Worm (Caenorhabditis elegans) whole organism, young adult: ENCODE results near the gene K09H11.9.

Experiments used
- B0336.3 ChIP-seq: fragments of 200-800 bp; sonication (Bioruptor generic); IDR thresholded peaks from 2 replicates; pipeline ENCODE4 v1.3.6; 2022; ENCODE audit warnings: missing genetic modification characterization, missing compliant biosample characterization
- D2030.7 ChIP-seq: fragments of 200-800 bp; sonication (Bioruptor generic); IDR thresholded peaks from 2 replicates; pipeline ENCODE4 v1.3.6; 2022; ENCODE audit warnings: missing genetic modification reagents, missing genetic modification characterization, missing compliant biosample characterization
- F22D6.2 ChIP-seq: sonication (generic microtip); optimal IDR thresholded peaks from 2 replicates; lab custom pipeline; 2016; ENCODE audit warnings: mild to moderate bottlenecking, missing genetic modification characterization, missing compliant biosample characterization
- F23B12.7 ChIP-seq: sonication (generic microtip); optimal IDR thresholded peaks from 2 replicates; lab custom pipeline; 2017; ENCODE audit warnings: missing genetic modification characterization, mild to moderate bottlenecking, missing compliant biosample characterization, antibody characterized with exemption, moderate library complexity; ENCODE audit not compliant: insufficient read depth
- F33H1.4 ChIP-seq: fragments of 200-800 bp; sonication (Bioruptor generic); IDR thresholded peaks from 2 replicates; pipeline ENCODE4 v1.3.6; 2022; ENCODE audit warnings: missing genetic modification reagents, missing genetic modification characterization, missing compliant biosample characterization
- F55B11.4 ChIP-seq: sonication (generic microtip); optimal IDR thresholded peaks from 2 replicates; lab custom pipeline; 2016; ENCODE audit warnings: missing compliant biosample characterization, missing genetic modification characterization, borderline replicate concordance; ENCODE audit not compliant: insufficient read depth
- K12H6.12 ChIP-seq: fragments of 200-800 bp; sonication (Bioruptor generic); optimal IDR thresholded peaks from 2 replicates; lab custom pipeline; 2018; ENCODE audit warnings: mild to moderate bottlenecking, missing genetic modification characterization, missing compliant biosample characterization
- T26A5.8 ChIP-seq: sonication (generic microtip); optimal IDR thresholded peaks from 2 replicates; lab custom pipeline; 2016; ENCODE audit warnings: missing genetic modification characterization, missing compliant biosample characterization
- Y53G8AR.9 ChIP-seq: fragments of 200-800 bp; sonication (Bioruptor generic); conservative IDR thresholded peaks from 2 replicates; pipeline ENCODE4 v1.3.6; 2022; ENCODE audit warnings: missing genetic modification reagents, missing genetic modification characterization, missing compliant biosample characterization
- Y56A3A.18 ChIP-seq: fragments of 200-800 bp; sonication (Bioruptor generic); IDR thresholded peaks from 2 replicates; pipeline ENCODE4 v1.3.6; 2022; ENCODE audit warnings: missing genetic modification reagents, missing genetic modification characterization, missing compliant biosample characterization
- Y79H2A.3 ChIP-seq: fragments of 200-800 bp; sonication (Bioruptor generic); conservative IDR thresholded peaks from 2 replicates; pipeline ENCODE4 v1.3.6; 2022; ENCODE audit warnings: missing genetic modification reagents, missing genetic modification characterization, missing compliant biosample characterization
- Y95B8A.8 ChIP-seq: fragments of 200-800 bp; sonication (Bioruptor generic); IDR thresholded peaks from 2 replicates; pipeline ENCODE4 v1.3.6; 2022; ENCODE audit warnings: missing genetic modification reagents, missing genetic modification characterization, missing compliant biosample characterization
- ZK185.1 ChIP-seq: sonication (generic microtip); optimal IDR thresholded peaks from 2 replicates; lab custom pipeline; 2016; ENCODE audit warnings: mild to moderate bottlenecking, missing genetic modification characterization, missing compliant biosample characterization; ENCODE audit not compliant: poor library complexity, severe bottlenecking
- attf-5 ChIP-seq: fragments of 200-800 bp; sonication (Bioruptor generic); optimal IDR thresholded peaks from 2 replicates; lab custom pipeline; 2018; ENCODE audit warnings: mild to moderate bottlenecking, missing genetic modification characterization, missing compliant biosample characterization
- cebp-1 ChIP-seq, 2 experiments: fragments of 200-800 bp in 1 of 2; sonication (Bioruptor generic) in 1 of 2; sonication (generic microtip) in 1 of 2; IDR thresholded peaks in 1 of 2; optimal IDR thresholded peaks in 1 of 2; 2 replicates each; pipeline versions ENCODE4 v1.3.6 to Lab custom; 2017 to 2022; ENCODE audit warnings: missing compliant biosample characterization in 2 of 2, missing genetic modification characterization in 2 of 2, mild to moderate bottlenecking in 1 of 2, missing genetic modification reagents in 1 of 2, moderate library complexity in 1 of 2
- ceh-100 ChIP-seq: fragments of 200-800 bp; sonication (Bioruptor generic); IDR thresholded peaks from 2 replicates; pipeline ENCODE4 v1.3.6; 2022; ENCODE audit warnings: missing genetic modification reagents, missing genetic modification characterization, missing compliant biosample characterization
- ceh-27 ChIP-seq: fragments of 200-800 bp; sonication (Bioruptor generic); optimal IDR thresholded peaks from 2 replicates; lab custom pipeline; 2018; ENCODE audit warnings: mild to moderate bottlenecking, missing genetic modification characterization, moderate library complexity, missing compliant biosample characterization
- ceh-40 ChIP-seq: fragments of 200-800 bp; sonication (Bioruptor generic); IDR thresholded peaks from 2 replicates; pipeline ENCODE4 v1.3.6; 2022; ENCODE audit warnings: missing genetic modification characterization, missing compliant biosample characterization
- ceh-91 ChIP-seq: fragments of 200-800 bp; sonication (Bioruptor generic); IDR thresholded peaks from 2 replicates; pipeline ENCODE4 v1.3.6; 2022; ENCODE audit warnings: missing genetic modification reagents, missing genetic modification characterization, missing compliant biosample characterization
- dox-1 ChIP-seq: fragments of 200-800 bp; sonication (Bioruptor generic); IDR thresholded peaks from 2 replicates; pipeline ENCODE4 v1.3.6; 2022; ENCODE audit warnings: missing genetic modification reagents, missing genetic modification characterization, missing compliant biosample characterization
- dpl-1 ChIP-seq: fragments of 150-350 bp; optimal IDR thresholded peaks from 2 replicates; lab custom pipeline; 2014; ENCODE audit warnings: missing biosample characterization, missing genetic modification reagents, missing genetic modification characterization
- efl-1 ChIP-seq: fragments of 150-350 bp; optimal IDR thresholded peaks from 2 replicates; lab custom pipeline; 2014; ENCODE audit warnings: missing biosample characterization, missing genetic modification reagents, missing genetic modification characterization
- egrh-3 ChIP-seq: fragments of 200-800 bp; sonication (Bioruptor generic); IDR thresholded peaks from 2 replicates; pipeline ENCODE4 v1.3.6; 2022; ENCODE audit warnings: missing genetic modification reagents, missing genetic modification characterization, missing compliant biosample characterization
- gei-17 ChIP-seq: fragments of 200-800 bp; sonication (Bioruptor generic); optimal IDR thresholded peaks from 2 replicates; lab custom pipeline; 2018; ENCODE audit warnings: mild to moderate bottlenecking, missing genetic modification characterization, missing compliant biosample characterization
- him-1 ChIP-seq: sonication (generic microtip); optimal IDR thresholded peaks from 2 replicates; lab custom pipeline; 2016; ENCODE audit warnings: missing genotype, missing genetic modification reagents, missing genetic modification characterization, missing compliant biosample characterization
- hmg-20 ChIP-seq: fragments of 200-800 bp; sonication (Bioruptor generic); IDR thresholded peaks from 2 replicates; pipeline ENCODE4 v1.3.6; 2022; ENCODE audit warnings: missing genetic modification reagents, missing genetic modification characterization, missing compliant biosample characterization
- lag-1 ChIP-seq: fragments of 200-800 bp; sonication (Bioruptor generic); IDR thresholded peaks from 2 replicates; pipeline ENCODE4 v1.3.6; 2022; ENCODE audit warnings: missing genetic modification reagents, missing genetic modification characterization, missing compliant biosample characterization
- let-607 ChIP-seq, 2 experiments: fragments of 200-800 bp in 1 of 2; sonication (Bioruptor generic) in 1 of 2; sonication (generic microtip) in 1 of 2; optimal IDR thresholded peaks; 2 replicates each; lab custom pipeline; 2016 to 2018; ENCODE audit warnings: mild to moderate bottlenecking in 2 of 2, missing compliant biosample characterization in 2 of 2, missing genetic modification characterization in 2 of 2, moderate library complexity in 2 of 2, missing genotype in 1 of 2
- lin-40 ChIP-seq: sonication (generic microtip); optimal IDR thresholded peaks from 2 replicates; lab custom pipeline; 2016; ENCODE audit warnings: missing genetic modification characterization, mild to moderate bottlenecking, missing compliant biosample characterization, missing genotype, missing genetic modification reagents
- lsl-1 ChIP-seq: fragments of 200-800 bp; sonication (Bioruptor generic); optimal IDR thresholded peaks from 2 replicates; lab custom pipeline; 2018; ENCODE audit warnings: mild to moderate bottlenecking, missing genetic modification characterization, moderate library complexity, missing compliant biosample characterization
- madf-10 ChIP-seq: sonication (generic microtip); optimal IDR thresholded peaks from 2 replicates; lab custom pipeline; 2016; ENCODE audit warnings: mild to moderate bottlenecking, missing genetic modification characterization, missing compliant biosample characterization
- madf-6 ChIP-seq: fragments of 200-800 bp; sonication (Bioruptor generic); IDR thresholded peaks from 2 replicates; pipeline ENCODE4 v1.3.6; 2022; ENCODE audit warnings: missing genetic modification reagents, missing genetic modification characterization, missing compliant biosample characterization
- madf-8 ChIP-seq: fragments of 200-800 bp; sonication (Bioruptor generic); conservative IDR thresholded peaks from 2 replicates; pipeline ENCODE4 v1.3.6; 2022; ENCODE audit warnings: missing genetic modification reagents, missing genetic modification characterization, missing compliant biosample characterization
- mcd-1 ChIP-seq: fragments of 200-800 bp; sonication (Bioruptor generic); IDR thresholded peaks from 2 replicates; pipeline ENCODE4 v1.3.6; 2022; ENCODE audit warnings: missing genetic modification reagents, missing genetic modification characterization, missing compliant biosample characterization
- mes-4 ChIP-seq: sonication (generic microtip); optimal IDR thresholded peaks from 2 replicates; lab custom pipeline; 2016; ENCODE audit warnings: missing genotype, missing genetic modification characterization, missing compliant biosample characterization
- nfyb-1 ChIP-seq: fragments of 200-800 bp; sonication (Bioruptor generic); IDR thresholded peaks from 2 replicates; pipeline ENCODE4 v1.3.6; 2022; ENCODE audit warnings: missing genetic modification reagents, missing genetic modification characterization, missing compliant biosample characterization
- pbrm-1 ChIP-seq: fragments of 200-800 bp; sonication (Bioruptor generic); IDR thresholded peaks from 2 replicates; pipeline ENCODE4 v1.3.6; 2022; ENCODE audit warnings: missing genetic modification reagents, missing genetic modification characterization, missing compliant biosample characterization
- pha-4 ChIP-seq: fragments of 150-350 bp; sonication (generic microtip); optimal IDR thresholded peaks from 2 replicates; lab custom pipeline; 2014; ENCODE audit warnings: missing biosample characterization, missing genetic modification reagents, missing genetic modification characterization
- rcor-1 ChIP-seq: fragments of 200-800 bp; sonication (Bioruptor generic); IDR thresholded peaks from 2 replicates; pipeline ENCODE4 v1.3.6; 2022; ENCODE audit warnings: missing genetic modification reagents, missing genetic modification characterization, missing compliant biosample characterization
- snpc-1.1 ChIP-seq: sonication (generic microtip); optimal IDR thresholded peaks from 2 replicates; lab custom pipeline; 2017; ENCODE audit warnings: missing genetic modification characterization, mild to moderate bottlenecking, missing compliant biosample characterization, antibody characterized with exemption, moderate library complexity, missing genotype, missing genetic modification reagents; ENCODE audit not compliant: insufficient read depth
- snpc-3.4 ChIP-seq: sonication (generic microtip); optimal IDR thresholded peaks from 2 replicates; lab custom pipeline; 2017; ENCODE audit warnings: missing genetic modification characterization, mild to moderate bottlenecking, missing compliant biosample characterization, antibody characterized with exemption, moderate library complexity, missing genotype, missing genetic modification reagents
- tbp1 ChIP-seq: fragments of 200-800 bp; sonication (Bioruptor generic); optimal IDR thresholded peaks from 2 replicates; lab custom pipeline; 2018; ENCODE audit warnings: mild to moderate bottlenecking, missing genetic modification characterization, missing compliant biosample characterization
- unc-130 ChIP-seq: sonication (generic microtip); optimal IDR thresholded peaks from 2 replicates; lab custom pipeline; 2016; ENCODE audit warnings: missing genetic modification reagents, missing genetic modification characterization, missing compliant biosample characterization
- xnd-1 ChIP-seq: sonication (generic microtip); optimal IDR thresholded peaks from 2 replicates; lab custom pipeline; 2016; ENCODE audit warnings: missing genotype, missing genetic modification reagents, missing genetic modification characterization, missing compliant biosample characterization
- zim-3 ChIP-seq: sonication (generic microtip); optimal IDR thresholded peaks from 2 replicates; lab custom pipeline; 2017; ENCODE audit warnings: mild to moderate bottlenecking, missing genetic modification characterization, moderate library complexity, missing compliant biosample characterization
- ztf-18 ChIP-seq: sonication (generic microtip); optimal IDR thresholded peaks from 2 replicates; lab custom pipeline; 2016; ENCODE audit warnings: missing genotype, mild to moderate bottlenecking, missing genetic modification characterization, missing compliant biosample characterization
- ztf-22 ChIP-seq: fragments of 200-800 bp; sonication (Bioruptor generic); optimal IDR thresholded peaks from 2 replicates; lab custom pipeline; 2018; ENCODE audit warnings: mild to moderate bottlenecking, missing genetic modification characterization, moderate library complexity, missing compliant biosample characterization

The K09H11.9 gene

DNA sequence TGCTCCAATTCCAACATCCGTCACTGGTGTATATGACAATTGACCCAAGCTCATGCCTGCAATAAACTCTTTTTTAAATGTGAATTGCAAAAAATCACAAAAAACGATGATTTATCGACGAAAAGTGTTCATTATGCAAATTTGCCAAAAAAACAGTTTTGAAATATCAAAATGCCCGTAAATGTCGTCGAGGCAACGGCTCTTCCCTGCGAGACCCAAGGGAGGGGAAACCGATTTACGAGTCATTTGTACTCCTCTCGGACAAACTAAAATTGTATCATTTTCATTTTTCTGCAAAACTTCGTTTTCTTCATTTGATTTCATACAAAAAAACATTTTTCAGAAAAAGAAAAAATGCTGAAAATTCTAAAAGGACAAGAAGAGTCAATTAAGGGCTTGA, 31.9 kb downstream of the K09H11.9 start, which contains the start of the genes hmgs-1 and F25B4.4:
hmgs-1 (minus strand) TSS at position 56 of the 400 bp plus-strand sequence.
F25B4.4 (plus strand) TSS at position 340 of the 400 bp plus-strand sequence.
- peak; percentile 98 for TF ChIP-seq F33H1.4 (GFP tag; lab: Robert Waterston, UW)
- TF ChIP-seq F23B12.7 (tag; lab: Kevin White, UChicago), result peak; percentile 83
- no peak for TF ChIP-seq lag-1 (GFP tag; lab: Robert Waterston, UW)
- peak; percentile 73 for TF ChIP-seq ceh-27 (GFP tag; lab: Kevin White, UChicago)
- TF ChIP-seq efl-1 (GFP tag; lab: Kevin White, UChicago), result peak; percentile 55
- peak; percentile 65 for TF ChIP-seq lsl-1
- TF ChIP-seq attf-5 (GFP tag; lab: Kevin White, UChicago), result peak; percentile 93
- TF ChIP-seq let-607 (tag; optimal IDR thresholded peaks at IDR 0.05; lab: Kevin White, UChicago), result peak in 1 of 2 experiments; percentile 10
- TF ChIP-seq Y53G8AR.9, result peak; percentile 56; the same call in 1 of the 2 replicates
- no peak for TF ChIP-seq T26A5.8 (tag; lab: Kevin White, UChicago)
- TF ChIP-seq egrh-3, result peak; percentile 42
- TF ChIP-seq F55B11.4, result no peak
- TF ChIP-seq rcor-1 (GFP tag; lab: Robert Waterston, UW), result peak; percentile 78
- TF ChIP-seq ceh-40 (GFP tag; lab: Robert Waterston, UW), result no peak
- TF ChIP-seq snpc-1.1 (tag; lab: Kevin White, UChicago), result no peak
- TF ChIP-seq snpc-3.4 (tag; lab: Kevin White, UChicago), result peak; percentile 51
- TF ChIP-seq pha-4, result peak; percentile 68
- peak; percentile 86 for TF ChIP-seq mcd-1 (GFP tag; lab: Robert Waterston, UW)
- peak; percentile 83 for TF ChIP-seq pbrm-1 (GFP tag; lab: Robert Waterston, UW)
- no peak for TF ChIP-seq ztf-22 (GFP tag; lab: Kevin White, UChicago)
- peak; percentile 88 for TF ChIP-seq K12H6.12 (tag; lab: Kevin White, UChicago)
- no peak for TF ChIP-seq Y56A3A.18
- TF ChIP-seq cebp-1 (GFP tag; IDR thresholded peaks at IDR 0.05; lab: Robert Waterston, UW), result peak; percentile 58; the same call in 1 of the 2 replicates
- TF ChIP-seq cebp-1 (tag; optimal IDR thresholded peaks at IDR 0.05; lab: Kevin White, UChicago), result peak; percentile 84
- TF ChIP-seq unc-130 (GFP tag; lab: Kevin White, UChicago), result peak; percentile 30
- TF ChIP-seq Y79H2A.3 (GFP tag; lab: Robert Waterston, UW), result no peak
- peak; percentile 37 for TF ChIP-seq xnd-1 (tag; lab: Kevin White, UChicago)
- TF ChIP-seq F22D6.2 (tag; lab: Kevin White, UChicago), result no peak
- peak; percentile 84 for TF ChIP-seq lin-40 (tag; lab: Kevin White, UChicago)
- peak; percentile 83 for TF ChIP-seq madf-6 (GFP tag; lab: Robert Waterston, UW)
- TF ChIP-seq him-1, result peak; percentile 22
- TF ChIP-seq Y95B8A.8, result peak; percentile 43; the same call in 1 of the 2 replicates
- TF ChIP-seq dpl-1 (GFP tag; lab: Kevin White, UChicago), result peak; percentile 43
- peak; percentile 23 for TF ChIP-seq gei-17 (GFP tag; lab: Kevin White, UChicago)
- peak; percentile 66 for TF ChIP-seq tbp1
- peak; percentile 58 for TF ChIP-seq madf-8 (GFP tag; lab: Robert Waterston, UW)
- peak; percentile 58 for TF ChIP-seq ZK185.1
- TF ChIP-seq dox-1, result peak; percentile 85
- peak; percentile 84 for TF ChIP-seq nfyb-1 (GFP tag; lab: Robert Waterston, UW)
- TF ChIP-seq ceh-91 (GFP tag; lab: Robert Waterston, UW), result peak; percentile 75
- TF ChIP-seq B0336.3 (GFP tag; lab: Robert Waterston, UW), result peak; percentile 28; the same call in 1 of the 2 replicates
- TF ChIP-seq mes-4 (tag; lab: Kevin White, UChicago), result no peak
- TF ChIP-seq zim-3 (tag; lab: Kevin White, UChicago), result no peak
- TF ChIP-seq hmg-20 (GFP tag; lab: Robert Waterston, UW), result peak; percentile 47; the same call in 1 of the 2 replicates
- peak; percentile 38 for TF ChIP-seq ztf-18 (tag; lab: Kevin White, UChicago)
- peak; percentile 8 for TF ChIP-seq madf-10 (tag; lab: Kevin White, UChicago)
- 0 out of 2 replicates have a peak, but pooled peaks have one; percentile 21 for TF ChIP-seq ceh-100
- TF ChIP-seq D2030.7, result peak; percentile 68
